Fruit fly (Drosophila melanogaster) Kc167 (cell line): ENCODE results near the gene CG5162.

ENCODE experiments used
- Myc ChIP-seq: fragments of >200 bp; optimal IDR thresholded peaks from 2 replicates; lab custom pipeline; 2017; ENCODE audit warnings: missing external identifiers
- Sin3A ChIP-seq: fragments of >200 bp; optimal IDR thresholded peaks from 2 replicates; lab custom pipeline; 2018; ENCODE audit warnings: missing external identifiers
- psq ChIP-seq: fragments of >200 bp; optimal IDR thresholded peaks from 2 replicates; lab custom pipeline; 2017; ENCODE audit warnings: missing external identifiers

- no peak for TF ChIP-seq Myc (lab: Kevin White, UChicago)
- no peak for TF ChIP-seq psq (lab: Kevin White, UChicago)
- no peak for TF ChIP-seq Sin3A (lab: Kevin White, UChicago)
Measured at dm6 chrX:17206046-17206445, 9.1 kb upstream of the CG5162 start, which contains the start of gene CG32564.
